Worm (Caenorhabditis elegans): ENCODE data around the gene twk-49.

DNA sequence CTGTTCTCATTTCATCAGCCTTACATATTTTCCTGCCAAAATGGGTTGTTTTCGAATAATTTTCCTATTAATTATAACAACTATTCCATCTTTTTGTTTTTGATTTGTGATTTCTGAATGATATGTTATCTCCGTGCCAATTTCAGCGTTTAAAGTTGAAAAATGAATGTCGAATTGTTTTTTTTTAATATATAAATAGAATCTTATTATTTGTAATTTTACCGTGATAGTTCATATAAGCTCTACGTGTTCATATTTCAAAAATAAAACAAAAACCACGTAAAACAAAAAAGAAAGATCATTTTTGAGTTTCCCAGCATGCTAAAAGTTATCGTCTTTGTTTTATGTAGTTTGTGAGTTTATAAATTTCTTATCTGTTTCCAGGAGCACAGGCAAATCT, 55.3 kb downstream of the twk-49 start, which contains the start of gene K06A1.2:
- TF ChIP-seq flt-1 (GFP tag; IDR thresholded peaks at IDR 0.05), result no peak
- TF ChIP-seq T22C8.4 (GFP tag; IDR thresholded peaks at IDR 0.05), result no peak
- no peak for TF ChIP-seq ztf-29 (GFP tag; IDR thresholded peaks at IDR 0.05)
- no peak for TF ChIP-seq klf-2 (GFP tag; conservative IDR thresholded peaks at IDR 0.05)
- TF ChIP-seq tab-1 (GFP tag; IDR thresholded peaks at IDR 0.05), result no peak
- TF ChIP-seq cog-1 (tag; optimal IDR thresholded peaks at IDR 0.05), result no peak
- no peak for TF ChIP-seq med-1 (GFP tag; optimal IDR thresholded peaks at IDR 0.05; ENCODE audit: insufficient read depth)
- no peak for TF ChIP-seq ref-1 (GFP tag; conservative IDR thresholded peaks at IDR 0.05)
- TF ChIP-seq ztf-23 (GFP tag; IDR thresholded peaks at IDR 0.05), result no peak

Data from whole organism, midembryonic.